Worm (Caenorhabditis elegans): ENCODE results near the gene F13E9.13.

The F13E9.13 gene

DNA sequence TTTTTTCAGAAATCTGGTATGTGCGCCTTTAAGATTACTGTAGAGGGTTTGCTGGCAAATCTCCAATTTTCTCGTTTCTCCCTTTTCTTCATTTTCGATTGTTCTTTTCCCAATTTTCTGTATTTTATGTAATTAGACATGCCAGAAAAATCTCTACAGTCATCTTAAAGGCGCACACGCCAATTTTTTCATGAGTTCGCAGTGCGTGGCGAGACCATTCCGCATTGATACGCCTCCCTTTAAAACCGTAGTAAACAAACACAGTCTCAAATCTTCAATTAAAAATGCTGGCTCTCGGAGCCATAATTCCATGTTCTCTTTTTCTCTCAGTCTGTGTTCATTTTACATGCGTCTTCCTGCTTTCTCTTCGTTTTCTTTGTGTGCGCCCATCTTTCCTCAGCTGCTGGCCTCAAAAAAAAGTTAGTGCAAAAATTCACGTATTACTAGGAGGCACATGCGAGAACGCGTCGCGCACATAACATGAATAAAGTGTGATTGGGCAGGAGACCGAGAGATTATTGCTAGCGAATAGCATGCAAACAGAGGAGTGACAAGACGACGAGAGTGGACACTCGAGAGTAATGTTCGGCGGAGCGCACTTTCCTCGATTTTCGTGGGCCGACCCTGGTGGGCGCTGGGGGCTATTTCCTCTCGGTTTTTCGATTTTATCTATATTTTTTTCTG, 37.7 kb downstream of the F13E9.13 start (continued):
- peak; percentile 25 to 90 for TF ChIP-seq mdl-1 (tag; optimal IDR thresholded peaks at IDR 0.05)
- TF ChIP-seq egl-27 (tag; optimal IDR thresholded peaks at IDR 0.05): no peak
- peak; percentile 76 for TF ChIP-seq ama-1 (optimal IDR thresholded peaks at IDR 0.05)
- TF ChIP-seq lsy-2 (tag; optimal IDR thresholded peaks at IDR 0.05): peak; percentile 50 to 75
- no peak for TF ChIP-seq unc-130 (GFP tag; optimal IDR thresholded peaks at IDR 0.05)
- peak; percentile 35 for TF ChIP-seq spr-3 (GFP tag; optimal IDR thresholded peaks at IDR 0.05)
- peak; percentile 89 to 99 for TF ChIP-seq hif-1 (tag; optimal IDR thresholded peaks at IDR 0.05)
- no peak for TF ChIP-seq sdz-12 (GFP tag; optimal IDR thresholded peaks at IDR 0.05)
- TF ChIP-seq madf-9 (GFP tag; conservative IDR thresholded peaks at IDR 0.05): no peak
- no peak for TF ChIP-seq ceh-62 (tag; optimal IDR thresholded peaks at IDR 0.05)
- TF ChIP-seq ZK337.2 (GFP tag; IDR thresholded peaks at IDR 0.05): no peak
- TF ChIP-seq nhr-10 (tag; optimal IDR thresholded peaks at IDR 0.05): no peak
- TF ChIP-seq pqm-1 (tag; optimal IDR thresholded peaks at IDR 0.05): peak; percentile 3
- peak; percentile 77 for TF ChIP-seq nhr-11 (tag; optimal IDR thresholded peaks at IDR 0.05)
- peak; percentile 76 for TF ChIP-seq dve-1 (tag; optimal IDR thresholded peaks at IDR 0.05; ENCODE audit: insufficient read depth)
- TF ChIP-seq arid-1 (GFP tag; conservative IDR thresholded peaks at IDR 0.05): 0 out of 2 replicates have a peak, but pooled peaks have one; percentile 36
- TF ChIP-seq hlh-30 (tag; optimal IDR thresholded peaks at IDR 0.05; ENCODE audit: insufficient read depth): peak; percentile 96
- no peak for TF ChIP-seq Y75B8A.6 (GFP tag; IDR thresholded peaks at IDR 0.05)

DNA sequence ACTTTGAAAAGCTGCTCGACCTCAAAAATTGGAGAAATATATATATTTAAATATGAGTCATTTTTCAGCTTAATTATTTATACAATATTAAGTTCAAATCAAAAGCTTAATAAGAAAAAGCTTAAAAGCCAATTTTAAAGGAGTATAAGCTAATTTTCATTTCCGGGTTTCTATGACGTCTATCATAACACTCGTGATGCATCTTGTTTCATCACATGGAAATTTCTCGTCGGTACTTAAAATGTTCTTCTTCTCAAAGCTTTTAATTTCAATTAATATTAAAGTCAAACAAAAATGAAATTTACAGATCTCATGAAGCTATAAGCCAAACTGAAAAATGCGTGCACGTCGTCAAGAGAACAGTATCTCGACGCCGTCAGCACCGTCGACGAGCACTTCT, 38.4 kb downstream of the F13E9.13 start, which contains the start of gene rbr-2:
Gene rbr-2, plus strand, starts transcription at position 301 of the 400 bp plus-strand sequence.
- no peak for TF ChIP-seq ZK337.2 (GFP tag; IDR thresholded peaks at IDR 0.05)
- TF ChIP-seq tra-1 (GFP tag; IDR thresholded peaks at IDR 0.05): no peak
- no peak for TF ChIP-seq nhr-111 (GFP tag; optimal IDR thresholded peaks at IDR 0.05)
- no peak for TF ChIP-seq mxl-2 (GFP tag; conservative IDR thresholded peaks at IDR 0.05)
- TF ChIP-seq duxl-1 (tag; optimal IDR thresholded peaks at IDR 0.05; ENCODE audit: poor library complexity): no peak
- TF ChIP-seq vab-7 (GFP tag; IDR thresholded peaks at IDR 0.05): no peak
- peak; percentile 7 for TF ChIP-seq hlh-30 (tag; optimal IDR thresholded peaks at IDR 0.05; ENCODE audit: insufficient read depth)
- no peak for TF ChIP-seq unc-39 (tag; optimal IDR thresholded peaks at IDR 0.05)

Measured in whole organism, L4 larva.